Worm (Caenorhabditis elegans) whole organism, late embryonic: ENCODE measurements around the gene let-92.

Experiments used
- C38D4.7 ChIP-seq: fragments of 200-800 bp; sonication (Bioruptor generic); optimal IDR thresholded peaks from 2 replicates; lab custom pipeline; 2018; ENCODE audit warnings: mild to moderate bottlenecking, missing genetic modification characterization, moderate library complexity, missing compliant biosample characterization
- K02D7.2 ChIP-seq: sonication (generic microtip); optimal IDR thresholded peaks from 2 replicates; lab custom pipeline; 2017; ENCODE audit warnings: mild to moderate bottlenecking, missing genetic modification characterization, missing compliant biosample characterization
- Y22D7AL.16 ChIP-seq: sonication (generic microtip); optimal IDR thresholded peaks from 2 replicates; lab custom pipeline; 2016; ENCODE audit warnings: missing genetic modification characterization, missing compliant biosample characterization
- ahr-1 ChIP-seq: sonication (generic microtip); optimal IDR thresholded peaks from 2 replicates; lab custom pipeline; 2016; ENCODE audit warnings: missing genetic modification characterization, missing compliant biosample characterization
- ceh-14 ChIP-seq: sonication (generic microtip); optimal IDR thresholded peaks from 2 replicates; lab custom pipeline; 2016; ENCODE audit warnings: missing genotype, missing genetic modification characterization, missing compliant biosample characterization
- ceh-19 ChIP-seq: fragments of 200-800 bp; sonication (Bioruptor generic); optimal IDR thresholded peaks from 2 replicates; lab custom pipeline; 2018; ENCODE audit warnings: mild to moderate bottlenecking, missing genetic modification characterization, missing compliant biosample characterization
- ceh-2 ChIP-seq: sonication (generic microtip); optimal IDR thresholded peaks from 2 replicates; lab custom pipeline; 2016; ENCODE audit warnings: missing genotype, missing genetic modification characterization, missing compliant biosample characterization
- ceh-22 ChIP-seq: sonication (generic microtip); optimal IDR thresholded peaks from 2 replicates; lab custom pipeline; 2017; ENCODE audit warnings: missing biosample characterization, missing genetic modification characterization
- ceh-31 ChIP-seq: sonication (generic microtip); optimal IDR thresholded peaks from 2 replicates; lab custom pipeline; 2016; ENCODE audit warnings: missing genetic modification characterization, missing compliant biosample characterization
- ceh-34 ChIP-seq: sonication (generic microtip); optimal IDR thresholded peaks from 2 replicates; lab custom pipeline; 2016; ENCODE audit warnings: mild to moderate bottlenecking, missing genetic modification characterization, missing compliant biosample characterization
- ceh-45 ChIP-seq: fragments of 200-800 bp; sonication (Bioruptor generic); IDR thresholded peaks from 2 replicates; pipeline ENCODE4 v1.3.6; 2022; ENCODE audit warnings: missing genetic modification reagents, missing genetic modification characterization, missing compliant biosample characterization
- ceh-6 ChIP-seq: fragments of 200-800 bp; sonication (Bioruptor generic); optimal IDR thresholded peaks from 2 replicates; lab custom pipeline; 2018; ENCODE audit warnings: mild to moderate bottlenecking, missing genetic modification characterization, missing compliant biosample characterization
- ceh-9 ChIP-seq: sonication (generic microtip); optimal IDR thresholded peaks from 2 replicates; lab custom pipeline; 2016; ENCODE audit warnings: mild to moderate bottlenecking, missing genetic modification characterization, inconsistent platforms, missing compliant biosample characterization
- dmd-4 ChIP-seq: sonication (generic microtip); optimal IDR thresholded peaks from 2 replicates; lab custom pipeline; 2016; ENCODE audit warnings: borderline replicate concordance, missing genetic modification characterization, missing compliant biosample characterization
- elt-2 ChIP-seq: sonication (generic microtip); optimal IDR thresholded peaks from 2 replicates; lab custom pipeline; 2016; ENCODE audit warnings: missing genetic modification reagents, missing genetic modification characterization, missing compliant biosample characterization
- elt-4 ChIP-seq: sonication (generic microtip); optimal IDR thresholded peaks from 2 replicates; lab custom pipeline; 2016; ENCODE audit warnings: missing genetic modification characterization, missing compliant biosample characterization
- ets-4 ChIP-seq: sonication (generic microtip); optimal IDR thresholded peaks from 2 replicates; lab custom pipeline; 2016; ENCODE audit warnings: missing genetic modification characterization, missing compliant biosample characterization
- eyg-1 ChIP-seq: sonication (generic microtip); optimal IDR thresholded peaks from 2 replicates; lab custom pipeline; 2016; ENCODE audit warnings: missing genotype, missing genetic modification characterization, missing compliant biosample characterization
- fax-1 ChIP-seq: sonication (generic microtip); optimal IDR thresholded peaks from 2 replicates; lab custom pipeline; 2016; ENCODE audit warnings: missing genotype, missing genetic modification characterization, missing compliant biosample characterization
- fkh-6 ChIP-seq: sonication (generic microtip); optimal IDR thresholded peaks from 2 replicates; lab custom pipeline; 2016; ENCODE audit warnings: missing genetic modification characterization, missing compliant biosample characterization
- hlh-13 ChIP-seq: fragments of 200-800 bp; sonication (Bioruptor generic); optimal IDR thresholded peaks from 2 replicates; lab custom pipeline; 2018; ENCODE audit warnings: mild to moderate bottlenecking, missing genetic modification characterization, missing compliant biosample characterization
- hlh-15 ChIP-seq: sonication (generic microtip); optimal IDR thresholded peaks from 2 replicates; lab custom pipeline; 2016; ENCODE audit warnings: missing genetic modification characterization, missing compliant biosample characterization
- hlh-6 ChIP-seq: sonication (generic microtip); optimal IDR thresholded peaks from 2 replicates; lab custom pipeline; 2016; ENCODE audit warnings: missing genotype, missing genetic modification characterization, missing compliant biosample characterization
- lin-11 ChIP-seq: fragments of 200-800 bp; sonication (Bioruptor generic); optimal IDR thresholded peaks from 2 replicates; lab custom pipeline; 2018; ENCODE audit warnings: mild to moderate bottlenecking, missing genetic modification characterization, missing compliant biosample characterization
- mec-3 ChIP-seq: sonication (generic microtip); optimal IDR thresholded peaks from 2 replicates; lab custom pipeline; 2016; ENCODE audit warnings: borderline replicate concordance, missing genetic modification characterization, missing compliant biosample characterization
- nhr-11 ChIP-seq: fragments of 150-350 bp; optimal IDR thresholded peaks from 2 replicates; lab custom pipeline; 2014; ENCODE audit warnings: missing biosample characterization, missing genetic modification characterization
- nhr-232 ChIP-seq: sonication (generic microtip); optimal IDR thresholded peaks from 2 replicates; lab custom pipeline; 2016; ENCODE audit warnings: missing genetic modification characterization, missing compliant biosample characterization
- odd-2 ChIP-seq: sonication (generic microtip); optimal IDR thresholded peaks from 2 replicates; lab custom pipeline; 2017; ENCODE audit warnings: antibody characterized with exemption, mild to moderate bottlenecking, missing genetic modification characterization, missing compliant biosample characterization
- pag-3 ChIP-seq: sonication (generic microtip); optimal IDR thresholded peaks from 2 replicates; lab custom pipeline; 2016; ENCODE audit warnings: missing compliant biosample characterization, missing genetic modification characterization, borderline replicate concordance
- pax-1 ChIP-seq: fragments of 150-350 bp; optimal IDR thresholded peaks from 2 replicates; lab custom pipeline; 2014; ENCODE audit warnings: missing biosample characterization, missing genetic modification characterization
- pha-4 ChIP-seq: fragments of 150-350 bp; optimal IDR thresholded peaks from 2 replicates; lab custom pipeline; 2018; ENCODE audit warnings: missing biosample characterization, missing genetic modification reagents, missing genetic modification characterization
- pqm-1 ChIP-seq: sonication (generic microtip); optimal IDR thresholded peaks from 2 replicates; lab custom pipeline; 2016; ENCODE audit warnings: missing genetic modification characterization, missing compliant biosample characterization
- rnt-1 ChIP-seq: sonication (generic microtip); optimal IDR thresholded peaks from 2 replicates; lab custom pipeline; 2016; ENCODE audit warnings: missing genetic modification characterization, missing compliant biosample characterization
- sdc-2 ChIP-seq: sonication (generic microtip); optimal IDR thresholded peaks from 2 replicates; lab custom pipeline; 2016; ENCODE audit warnings: missing genotype, missing genetic modification characterization, missing compliant biosample characterization
- sox-2 ChIP-seq: fragments of 200-800 bp; sonication (Bioruptor generic); IDR thresholded peaks from 2 replicates; pipeline ENCODE4 v1.3.6; 2022; ENCODE audit warnings: missing genetic modification reagents, missing genetic modification characterization, missing compliant biosample characterization
- tbx-2 ChIP-seq: sonication (generic microtip); optimal IDR thresholded peaks from 2 replicates; lab custom pipeline; 2016; ENCODE audit warnings: missing genetic modification characterization, missing compliant biosample characterization
- tbx-7 ChIP-seq: sonication (generic microtip); optimal IDR thresholded peaks from 2 replicates; lab custom pipeline; 2016; ENCODE audit warnings: missing genotype, missing genetic modification characterization, missing compliant biosample characterization
- unc-42 ChIP-seq: sonication (generic microtip); optimal IDR thresholded peaks from 2 replicates; lab custom pipeline; 2016; ENCODE audit warnings: missing genotype, missing genetic modification characterization, missing compliant biosample characterization
- unc-86 ChIP-seq: sonication (generic microtip); optimal IDR thresholded peaks from 2 replicates; lab custom pipeline; 2016; ENCODE audit warnings: missing genetic modification characterization, missing compliant biosample characterization

Gene let-92

DNA sequence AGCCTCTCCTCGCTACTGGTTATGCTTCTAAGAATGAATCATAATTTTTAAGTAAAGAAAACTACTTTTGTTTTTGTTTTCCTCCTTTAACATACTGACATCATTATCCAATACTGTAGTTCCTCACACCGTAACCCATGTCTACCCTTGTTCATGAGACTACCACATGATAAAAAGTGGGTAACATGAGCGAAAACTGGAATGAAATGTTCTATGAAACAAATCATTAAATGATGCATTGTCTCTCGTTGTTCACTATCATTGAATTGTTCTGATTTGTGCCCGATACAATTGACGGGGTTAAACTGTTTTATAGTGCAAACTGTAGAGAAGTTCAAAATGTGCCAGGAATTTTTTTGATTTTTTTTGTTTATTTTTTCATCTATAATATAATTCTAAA, 39.5 kb downstream of the let-92 start:
- TF ChIP-seq ets-4 (tag; lab: Kevin White, UChicago) (no peak), hlh-15 (tag; lab: Kevin White, UChicago) (no peak), nhr-232 (tag; lab: Kevin White, UChicago) (no peak), mec-3 (tag; lab: Kevin White, UChicago) (no peak), ceh-31 (tag; lab: Kevin White, UChicago) (no peak), fax-1 (no peak), lin-11 (tag; lab: Kevin White, UChicago) (no peak), ceh-34 (no peak), eyg-1 (no peak), elt-2 (tag; lab: Kevin White, UChicago) (no peak), ceh-9 (no peak), fkh-6 (no peak), ceh-22 (tag; lab: Kevin White, UChicago) (no peak), tbx-2 (no peak), hlh-13 (no peak), ceh-2 (tag; lab: Kevin White, UChicago) (no peak), pag-3 (tag; lab: Kevin White, UChicago) (no peak), unc-42 (tag; lab: Kevin White, UChicago) (no peak)

DNA sequence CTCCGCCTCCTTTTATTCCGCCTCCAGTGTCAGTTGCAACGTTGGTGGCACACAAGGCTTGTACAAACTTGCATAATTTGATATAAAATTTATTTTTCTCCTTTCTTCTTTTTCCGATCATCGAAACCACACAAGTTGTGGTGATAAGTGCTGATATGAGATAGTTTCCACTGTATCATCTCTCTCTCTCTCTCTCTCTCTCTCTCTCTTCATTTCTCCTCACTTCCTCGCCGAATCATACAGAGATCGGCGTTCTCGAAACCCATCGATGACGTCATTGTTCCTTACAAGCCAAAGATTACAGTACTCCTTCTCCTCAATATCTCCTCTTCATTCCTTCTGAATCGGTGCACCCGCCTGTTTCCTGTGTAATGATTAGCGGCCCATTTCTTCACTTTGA, 41.1 kb downstream of the let-92 start, which contains the start of gene nhr-43:
Gene nhr-43, plus strand, starts transcription at position 233 of the 400 bp plus-strand sequence.
- TF ChIP-seq dmd-4, result no peak
- no peak for TF ChIP-seq unc-86 (tag; lab: Kevin White, UChicago)
- TF ChIP-seq ceh-45 (GFP tag; lab: Robert Waterston, UW), result no peak
- no peak for TF ChIP-seq Y22D7AL.16 (tag; lab: Kevin White, UChicago)

DNA sequence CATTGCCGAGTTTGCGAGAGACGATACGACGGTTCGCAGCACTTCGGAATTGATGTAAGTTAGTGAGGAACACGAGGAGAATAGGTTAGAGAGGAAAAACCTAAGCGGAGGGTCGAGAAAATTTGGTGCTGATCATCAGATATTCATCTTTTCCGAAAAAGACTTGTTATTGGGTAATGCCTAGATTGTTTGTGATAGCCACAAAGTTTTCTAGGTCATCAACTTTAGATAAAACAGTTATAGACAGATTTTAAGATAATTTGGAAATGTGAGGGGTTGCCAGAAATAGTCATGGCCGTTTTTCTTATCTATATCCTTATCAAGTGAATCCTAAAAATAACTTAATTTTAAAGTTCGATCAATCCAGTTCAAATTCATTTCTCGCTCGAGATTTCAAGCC, 42.2 kb downstream of the let-92 start:
- TF ChIP-seq tbx-7 (tag; lab: Kevin White, UChicago) (no peak), fax-1 (no peak), C38D4.7 (GFP tag; lab: Kevin White, UChicago) (no peak), ahr-1 (tag; lab: Kevin White, UChicago) (no peak), pha-4 (no peak), hlh-6 (tag; lab: Kevin White, UChicago) (no peak), ceh-34 (no peak), ceh-2 (tag; lab: Kevin White, UChicago) (no peak), ceh-31 (tag; lab: Kevin White, UChicago) (no peak), tbx-2 (no peak)

DNA sequence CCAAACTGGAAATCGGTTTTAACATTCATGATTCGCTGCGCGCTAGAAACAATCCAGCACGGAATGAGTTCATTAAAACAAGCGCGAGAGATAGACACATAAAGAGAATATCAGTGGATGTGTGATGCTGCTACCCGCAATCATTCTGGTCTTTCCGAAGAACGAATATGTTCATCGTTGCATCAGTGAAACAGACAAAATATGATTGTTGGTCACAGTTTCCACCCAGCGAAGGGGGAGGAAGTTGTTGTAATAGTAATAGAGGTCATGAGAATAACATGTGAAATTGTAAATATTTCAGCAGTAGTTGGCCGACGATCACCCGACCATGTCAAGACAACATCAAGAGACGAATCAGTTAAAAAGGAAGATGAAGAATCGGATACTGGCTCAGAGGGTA, 43.0 kb downstream of the let-92 start:
- TF ChIP-seq pax-1 (tag; lab: Kevin White, UChicago) (no peak), pag-3 (tag; lab: Kevin White, UChicago) (no peak), ceh-6 (GFP tag; lab: Kevin White, UChicago) (no peak), hlh-6 (tag; lab: Kevin White, UChicago) (no peak), sox-2 (GFP tag; lab: Robert Waterston, UW) (no peak), pqm-1 (tag; lab: Kevin White, UChicago) (no peak), odd-2 (tag; lab: Kevin White, UChicago) (no peak), sdc-2 (tag; lab: Kevin White, UChicago) (no peak), ahr-1 (tag; lab: Kevin White, UChicago) (no peak)

DNA sequence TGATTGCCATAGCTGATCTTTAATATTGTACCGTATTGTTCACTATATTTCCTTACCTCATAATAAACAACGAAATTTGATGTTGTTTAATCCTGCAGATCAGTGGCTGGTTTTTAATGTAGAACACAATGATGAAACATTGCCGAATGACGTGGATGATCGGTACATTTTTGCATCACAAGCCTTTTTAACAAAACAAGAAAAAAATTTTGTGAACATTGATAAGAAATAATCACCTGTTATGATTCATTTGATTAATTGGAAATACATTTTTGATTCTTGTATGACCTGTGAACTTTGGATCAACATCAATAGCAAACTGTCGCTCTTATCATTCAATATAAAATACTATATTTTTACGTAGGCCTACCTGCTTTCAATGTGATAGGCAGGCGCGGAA, 44.6 kb downstream of the let-92 start:
- no peak for TF ChIP-seq tbx-7 (tag; lab: Kevin White, UChicago)
- TF ChIP-seq ceh-14 (tag; lab: Kevin White, UChicago), result no peak
- TF ChIP-seq K02D7.2 (tag; lab: Kevin White, UChicago), result no peak
- no peak for TF ChIP-seq ceh-19
- TF ChIP-seq rnt-1 (tag; lab: Kevin White, UChicago), result no peak
- TF ChIP-seq nhr-11 (tag; lab: Kevin White, UChicago), result no peak
- no peak for TF ChIP-seq ceh-34
- TF ChIP-seq pag-3 (tag; lab: Kevin White, UChicago), result no peak
- TF ChIP-seq dmd-4, result no peak
- no peak for TF ChIP-seq ahr-1 (tag; lab: Kevin White, UChicago)
- TF ChIP-seq elt-4 (tag; lab: Kevin White, UChicago), result no peak
